Fruit fly (Drosophila melanogaster): ENCODE measurements around the gene TBC1D16.
A peak's percentile ranks its signal among the peaks of the same experiment; 100 is the strongest.

dm6 chr2L:10428528-10428927 lies 6.9 kb downstream of the TBC1D16 start, which contains the start of gene CG5188:
- no peak for TF ChIP-seq kay (GFP tag; ENCODE audit: borderline replicate concordance)
- peak; percentile 1 for TF ChIP-seq tj (GFP tag; optimal IDR thresholded peaks at IDR 0.05)
- TF ChIP-seq Crg-1 (GFP tag; optimal IDR thresholded peaks at IDR 0.05), result no peak
- no peak for TF ChIP-seq pad (GFP tag; optimal IDR thresholded peaks at IDR 0.05)
- peak; percentile 59 for TF ChIP-seq CG14711 (tag; optimal IDR thresholded peaks at IDR 0.05)
- no peak for TF ChIP-seq CG12768 (GFP tag; optimal IDR thresholded peaks at IDR 0.05)
- no peak for TF ChIP-seq toe (GFP tag; optimal IDR thresholded peaks at IDR 0.05)
- peak; percentile 66 for TF ChIP-seq CG33017 (tag; optimal IDR thresholded peaks at IDR 0.05)
- TF ChIP-seq Hr96 (GFP tag; optimal IDR thresholded peaks at IDR 0.05), result no peak
- no peak for TF ChIP-seq CG5204 (GFP tag; optimal IDR thresholded peaks at IDR 0.05)
- peak; percentile 55 for TF ChIP-seq CG7101 (tag; optimal IDR thresholded peaks at IDR 0.05)
- TF ChIP-seq CG11617 (GFP tag; optimal IDR thresholded peaks at IDR 0.05), result peak; percentile 55
- TF ChIP-seq ovo (GFP tag; optimal IDR thresholded peaks at IDR 0.05), result peak; percentile 10
- no peak for TF ChIP-seq CG1620 (GFP tag; optimal IDR thresholded peaks at IDR 0.05)
